Fruit fly (Drosophila melanogaster): ENCODE measurements around the gene Gr10a.
A peak's percentile ranks its signal among the peaks of the same experiment; 100 is the strongest.

Gr10a gene

dm6 chrX:11452846-11453391 is 35.7 kb upstream of the Gr10a start (continued):
- peak; percentile 88 for TF ChIP-seq ase (GFP tag; IDR thresholded peaks at IDR 0.05)
- TF ChIP-seq Mad (GFP tag; optimal IDR thresholded peaks at IDR 0.05), result peak; percentile 65
- peak; percentile 18 for TF ChIP-seq ac (GFP tag; optimal IDR thresholded peaks at IDR 0.05)
- TF ChIP-seq D19B (GFP tag; optimal IDR thresholded peaks at IDR 0.05), result peak; percentile 39
- no peak for TF ChIP-seq Hmx (GFP tag; optimal IDR thresholded peaks at IDR 0.05)
- TF ChIP-seq CG2712 (tag; optimal IDR thresholded peaks at IDR 0.05), result peak; percentile 78
- TF ChIP-seq CG12236 (GFP tag; optimal IDR thresholded peaks at IDR 0.05), result peak; percentile 30
- TF ChIP-seq ranshi (GFP tag; IDR thresholded peaks at IDR 0.05), result peak; percentile 83
- TF ChIP-seq Nf-YC (tag; optimal IDR thresholded peaks at IDR 0.05), result peak; percentile 17
- TF ChIP-seq CG14050 (GFP tag; IDR thresholded peaks at IDR 0.05), result peak; percentile 82
- TF ChIP-seq Atf3 (GFP tag; optimal IDR thresholded peaks at IDR 0.05), result peak; percentile 46
- no peak for TF ChIP-seq Scr (GFP tag; IDR thresholded peaks at IDR 0.05; ENCODE audit: partially characterized antibody)
- TF ChIP-seq CG17568 (GFP tag; optimal IDR thresholded peaks at IDR 0.05), result peak; percentile 50
- TF ChIP-seq crc (GFP tag; optimal IDR thresholded peaks at IDR 0.05), result peak; percentile 50
- peak; percentile 89 for TF ChIP-seq CG4360 (GFP tag; IDR thresholded peaks at IDR 0.05)
- no peak for TF ChIP-seq zen2 (GFP tag; IDR thresholded peaks at IDR 0.05; ENCODE audit: partially characterized antibody)
- peak; percentile 76 for TF ChIP-seq CG15601 (tag; optimal IDR thresholded peaks at IDR 0.05)
- TF ChIP-seq Rx (GFP tag; IDR thresholded peaks at IDR 0.05), result peak; percentile 76
- TF ChIP-seq chinmo (GFP tag; IDR thresholded peaks at IDR 0.05; ENCODE audit: partially characterized antibody), result no peak
- peak; percentile 79 for TF ChIP-seq ATbp (GFP tag; optimal IDR thresholded peaks at IDR 0.05)
- peak; percentile 9 for TF ChIP-seq CG15073 (GFP tag; optimal IDR thresholded peaks at IDR 0.05)
- TF ChIP-seq Jarid2 (GFP tag; optimal IDR thresholded peaks at IDR 0.05), result peak; percentile 16
- peak; percentile 65; the same call in 1 of the 2 replicates for TF ChIP-seq CG10321 (GFP tag; IDR thresholded peaks at IDR 0.05)
- TF ChIP-seq CG15269 (tag; optimal IDR thresholded peaks at IDR 0.05), result peak; percentile 72
- peak; percentile 17 for TF ChIP-seq NC2α (GFP tag; optimal IDR thresholded peaks at IDR 0.05)
- peak; percentile 91 for TF ChIP-seq Xrp1 (GFP tag; IDR thresholded peaks at IDR 0.05)
- peak; percentile 67 for TF ChIP-seq fd96Cb (tag; optimal IDR thresholded peaks at IDR 0.05)
- peak; percentile 77 for TF ChIP-seq CG1233 (GFP tag; optimal IDR thresholded peaks at IDR 0.05)
- TF ChIP-seq lmd (GFP tag; IDR thresholded peaks at IDR 0.05), result peak; percentile 87
- peak; percentile 84 for TF ChIP-seq Rfx (GFP tag; IDR thresholded peaks at IDR 0.05)
- peak; percentile 20 for TF ChIP-seq CG8281 (tag; optimal IDR thresholded peaks at IDR 0.05)
- peak; percentile 82 for TF ChIP-seq tgo (GFP tag; IDR thresholded peaks at IDR 0.05)
- TF ChIP-seq CG6683 (GFP tag; optimal IDR thresholded peaks at IDR 0.05), result peak; percentile 41
- TF ChIP-seq schlank (tag; optimal IDR thresholded peaks at IDR 0.05), result peak; percentile 59
- no peak for TF ChIP-seq zf30C (GFP tag; optimal IDR thresholded peaks at IDR 0.05)
- peak; percentile 52; the same call in 1 of the 2 replicates for TF ChIP-seq Bgb (GFP tag; IDR thresholded peaks at IDR 0.05; ENCODE audit: partially characterized antibody)
- peak; percentile 36 for TF ChIP-seq Ssrp (tag; optimal IDR thresholded peaks at IDR 0.05)
- peak; percentile 10 for TF ChIP-seq CG3163 (GFP tag; optimal IDR thresholded peaks at IDR 0.05)
- peak; percentile 84 for TF ChIP-seq CG17359 (tag; optimal IDR thresholded peaks at IDR 0.05)
- peak; percentile 65 for TF ChIP-seq tin (GFP tag; optimal IDR thresholded peaks at IDR 0.05)
- no peak for TF ChIP-seq CG7745 (tag; optimal IDR thresholded peaks at IDR 0.05)
- peak; percentile 44 for TF ChIP-seq dmrt11E (tag; optimal IDR thresholded peaks at IDR 0.05)
- TF ChIP-seq CG7839 (tag; optimal IDR thresholded peaks at IDR 0.05), result peak; percentile 85
- no peak for TF ChIP-seq grn (GFP tag; optimal IDR thresholded peaks at IDR 0.05)
- peak; percentile 80 for TF ChIP-seq CG11504 (tag; optimal IDR thresholded peaks at IDR 0.05)
- TF ChIP-seq CG11695 (GFP tag; IDR thresholded peaks at IDR 0.05), result peak; percentile 82
- peak; percentile 93 for TF ChIP-seq CG12769 (tag; optimal IDR thresholded peaks at IDR 0.05)
- TF ChIP-seq gcm2 (GFP tag; optimal IDR thresholded peaks at IDR 0.05), result no peak
- peak; percentile 41 for TF ChIP-seq CG8944 (GFP tag; optimal IDR thresholded peaks at IDR 0.05)
